Worm (Caenorhabditis elegans): ENCODE data around the gene tbx-34.

Gene tbx-34

DNA sequence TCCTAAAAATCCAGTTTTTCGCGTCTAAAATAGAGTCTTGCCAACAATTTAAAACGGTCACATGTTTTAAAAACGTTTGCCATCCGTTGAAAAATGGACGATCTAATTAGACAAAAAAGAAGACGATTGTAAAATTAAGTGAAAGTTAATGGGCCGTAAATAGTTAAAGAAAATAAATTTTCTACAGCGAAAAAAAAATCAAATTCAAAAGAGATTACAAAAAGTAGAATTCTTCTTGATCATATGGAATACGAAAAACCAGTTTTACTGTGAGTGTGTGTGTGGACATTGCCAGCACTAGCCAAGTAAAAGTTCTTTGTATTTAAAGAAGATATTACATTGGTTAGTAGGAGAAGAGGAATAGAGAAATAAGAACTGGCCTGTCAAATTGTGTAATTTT lies 44.0 kb upstream of the tbx-34 start (continued):
- no peak for TF ChIP-seq lin-38 (GFP tag; IDR thresholded peaks at IDR 0.05)
- TF ChIP-seq nhr-48 (tag; optimal IDR thresholded peaks at IDR 0.05): peak; percentile 21
- no peak for TF ChIP-seq F44E2.7 (GFP tag; IDR thresholded peaks at IDR 0.05)
- TF ChIP-seq unc-130 (GFP tag; optimal IDR thresholded peaks at IDR 0.05): no peak
- TF ChIP-seq mep-1 (tag; optimal IDR thresholded peaks at IDR 0.05): peak; percentile 7
- TF ChIP-seq pha-4 (GFP tag; IDR thresholded peaks at IDR 0.05): no peak
- TF ChIP-seq pha-4 (tag; optimal IDR thresholded peaks at IDR 0.05): no peak
- peak in 1 of 2 experiments; percentile 46 for TF ChIP-seq unc-62 (GFP tag; optimal IDR thresholded peaks at IDR 0.05 in 1 of 2)
- no peak for TF ChIP-seq unc-62 (tag; optimal IDR thresholded peaks at IDR 0.05)
- no peak for TF ChIP-seq D1046.2 (GFP tag; IDR thresholded peaks at IDR 0.05)
- no peak for TF ChIP-seq dpl-1 (GFP tag; optimal IDR thresholded peaks at IDR 0.05)
- no peak for TF ChIP-seq ctbp-1 (GFP tag; IDR thresholded peaks at IDR 0.05)
- TF ChIP-seq snpc-4 (tag; optimal IDR thresholded peaks at IDR 0.05): no peak
- no peak for TF ChIP-seq rbr-2 (tag; optimal IDR thresholded peaks at IDR 0.05)
- no peak for TF ChIP-seq ces-1 (GFP tag; optimal IDR thresholded peaks at IDR 0.05)
- TF ChIP-seq hif-1 (tag; optimal IDR thresholded peaks at IDR 0.05): no peak
- peak; percentile 22 for TF ChIP-seq hlh-30 (tag; optimal IDR thresholded peaks at IDR 0.05; ENCODE audit: insufficient read depth)
- TF ChIP-seq pqm-1 (tag; optimal IDR thresholded peaks at IDR 0.05): no peak
- no peak for TF ChIP-seq daf-12 (tag; optimal IDR thresholded peaks at IDR 0.05)
- TF ChIP-seq lin-1 (GFP tag; IDR thresholded peaks at IDR 0.05): no peak
- TF ChIP-seq mxl-3 (GFP tag; optimal IDR thresholded peaks at IDR 0.05): no peak
- TF ChIP-seq snpc-1.2 (GFP tag; IDR thresholded peaks at IDR 0.05): no peak
- no peak for TF ChIP-seq dmd-9 (GFP tag; IDR thresholded peaks at IDR 0.05)
- TF ChIP-seq T20F7.1 (GFP tag; optimal IDR thresholded peaks at IDR 0.05): peak; percentile 25
- no peak for TF ChIP-seq unc-39 (tag; optimal IDR thresholded peaks at IDR 0.05)

DNA sequence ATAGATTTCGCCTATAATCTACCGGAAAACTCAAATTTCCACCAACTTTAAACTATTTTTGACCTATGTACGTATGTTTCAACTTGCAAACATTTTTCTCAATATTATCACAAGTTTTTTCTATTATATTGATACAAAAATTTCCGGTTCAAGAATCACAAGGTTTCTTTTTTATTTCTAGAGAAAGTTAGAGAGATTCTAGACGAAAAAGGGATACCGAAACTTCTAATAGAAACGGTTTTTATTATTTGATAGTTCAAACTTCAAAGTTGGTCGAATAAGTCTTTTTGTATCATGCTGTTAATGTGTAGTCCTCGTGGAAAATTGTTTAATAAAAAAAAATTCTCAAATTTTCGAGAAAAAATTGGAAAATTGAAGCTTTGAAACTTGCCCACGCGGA lies 37.0 kb upstream of the tbx-34 start:
- TF ChIP-seq mep-1 (tag; optimal IDR thresholded peaks at IDR 0.05) (peak; percentile 27), T20F7.1 (GFP tag; optimal IDR thresholded peaks at IDR 0.05) (peak; percentile 8), set-16 (GFP tag; IDR thresholded peaks at IDR 0.05) (no peak), unc-130 (GFP tag; optimal IDR thresholded peaks at IDR 0.05) (no peak), aha-1 (tag) (peak; percentile 17), hlh-30 (tag; optimal IDR thresholded peaks at IDR 0.05; ENCODE audit: insufficient read depth) (peak; percentile 58), ceh-32 (tag; optimal IDR thresholded peaks at IDR 0.05; ENCODE audit: poor library complexity) (no peak), dve-1 (tag; optimal IDR thresholded peaks at IDR 0.05; ENCODE audit: insufficient read depth) (peak; percentile 22), daf-16 (GFP tag; optimal IDR thresholded peaks at IDR 0.05) (no peak), daf-16 (tag; optimal IDR thresholded peaks at IDR 0.05) (no peak), unc-39 (tag; optimal IDR thresholded peaks at IDR 0.05) (no peak), unc-62 (GFP tag; optimal IDR thresholded peaks at IDR 0.05 in 1 of 2) (peak in 1 of 2 experiments; percentile 21), unc-62 (tag; optimal IDR thresholded peaks at IDR 0.05) (no peak), nhr-237 (tag; optimal IDR thresholded peaks at IDR 0.05) (no peak), dmd-6 (GFP tag; IDR thresholded peaks at IDR 0.05) (0 out of 2 replicates have a peak, but pooled peaks have one; percentile 11), nhr-28 (tag; optimal IDR thresholded peaks at IDR 0.05) (peak; percentile 12)

DNA sequence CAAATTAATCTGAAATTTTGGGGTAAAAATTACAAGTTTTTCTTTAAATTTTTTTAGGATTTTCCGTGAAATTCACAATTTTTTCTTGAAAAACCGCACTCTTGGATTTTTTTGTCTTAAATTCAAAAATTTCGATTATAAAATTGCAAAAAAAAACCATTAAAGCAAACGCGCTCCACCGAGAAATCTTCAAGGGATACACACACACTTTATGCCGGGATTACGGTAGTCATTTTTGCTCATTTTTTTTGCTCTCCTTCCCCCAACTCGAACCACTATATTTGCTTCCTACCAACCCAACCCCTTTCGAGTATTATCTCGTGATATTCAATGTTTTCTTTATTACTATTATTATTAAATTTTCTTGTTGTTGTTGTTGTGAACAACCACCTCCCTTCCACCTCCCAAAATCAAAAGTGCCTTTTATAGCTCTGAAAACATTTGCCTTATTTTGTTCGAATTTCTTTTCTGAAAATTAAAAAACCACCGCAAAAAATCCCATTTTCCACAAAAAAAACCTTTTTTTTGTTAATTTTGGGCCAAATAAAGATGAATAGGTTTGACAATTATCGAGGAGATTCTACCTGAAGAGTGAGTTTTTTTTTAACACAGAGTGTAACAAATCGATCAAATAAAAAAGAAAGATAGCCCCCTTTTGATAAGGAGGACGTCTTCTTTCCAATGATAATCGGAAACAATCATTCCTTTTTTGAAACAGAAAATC lies 33.8 kb upstream of the tbx-34 start, which contains the start of gene Y47D3A.32:
Gene Y47D3A.32 (plus strand): TSS at position 674 of the 724 bp plus-strand sequence.
- TF ChIP-seq dmd-8 (GFP tag; IDR thresholded peaks at IDR 0.05): no peak
- TF ChIP-seq daf-19 (GFP tag; conservative IDR thresholded peaks at IDR 0.05): no peak
- TF ChIP-seq pha-4 (GFP tag; IDR thresholded peaks at IDR 0.05): peak; percentile 26; the same call in 1 of the 2 replicates
- TF ChIP-seq pha-4 (tag; optimal IDR thresholded peaks at IDR 0.05): no peak
- TF ChIP-seq Y48G9A.11 (GFP tag; IDR thresholded peaks at IDR 0.05): peak; percentile 34; the same call in 1 of the 2 replicates
- 0 out of 2 replicates have a peak, but pooled peaks have one; percentile 25 for TF ChIP-seq vab-7 (GFP tag; IDR thresholded peaks at IDR 0.05)
- peak; percentile 22 for TF ChIP-seq mes-2 (tag; optimal IDR thresholded peaks at IDR 0.05; ENCODE audit: poor library complexity, severe bottlenecking)
- 0 out of 2 replicates have a peak, but pooled peaks have one; percentile 26 for TF ChIP-seq ctbp-1 (GFP tag; IDR thresholded peaks at IDR 0.05)
- 0 out of 2 replicates have a peak, but pooled peaks have one; percentile 2 for TF ChIP-seq Y105C5A.15 (GFP tag; IDR thresholded peaks at IDR 0.05)
- TF ChIP-seq lim-7 (GFP tag; IDR thresholded peaks at IDR 0.05): 0 out of 2 replicates have a peak, but pooled peaks have one; percentile 56
- TF ChIP-seq zfp-2 (tag; optimal IDR thresholded peaks at IDR 0.05): no peak
- TF ChIP-seq lin-38 (GFP tag; IDR thresholded peaks at IDR 0.05): peak; percentile 49
- TF ChIP-seq mep-1 (tag; optimal IDR thresholded peaks at IDR 0.05): peak; percentile 33
